ENCODE assay signal across 1 fruit fly cellular context in the genomic region with DNA sequence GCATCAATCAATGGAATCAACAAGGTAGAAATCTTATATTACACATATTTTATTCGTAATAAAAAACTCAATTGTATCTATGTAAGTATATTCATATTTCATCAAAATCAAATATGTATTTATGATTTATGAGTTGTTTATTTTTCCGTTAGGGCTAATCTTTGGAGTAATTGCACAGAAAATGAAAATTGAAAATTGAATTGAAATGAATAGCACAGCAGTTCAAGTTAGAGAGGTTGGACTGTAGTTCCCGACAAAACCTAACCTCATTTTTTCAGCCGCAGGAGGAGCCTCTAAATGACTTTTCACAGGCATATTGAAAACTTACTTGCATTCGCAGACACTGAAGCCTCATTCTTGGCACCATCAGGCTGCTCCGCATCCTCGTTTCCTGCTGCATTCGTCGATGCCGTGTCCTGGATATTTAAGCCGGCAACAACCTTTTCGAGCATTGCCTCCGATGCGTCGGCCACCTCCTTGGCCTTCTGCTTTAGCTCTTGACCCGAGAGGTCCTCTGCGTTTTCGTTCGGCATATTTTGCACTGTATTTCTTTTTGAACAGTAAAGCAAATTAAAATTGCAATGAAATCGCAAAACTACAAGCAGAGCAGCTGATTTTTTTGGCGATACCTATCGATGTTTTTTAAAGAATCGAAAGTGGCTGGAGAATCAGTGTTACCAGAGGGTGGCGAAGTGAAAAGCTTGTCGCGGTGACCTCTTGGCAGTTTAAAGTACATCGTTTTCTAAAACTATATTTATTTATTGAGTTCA.
A peak's percentile ranks its signal among the peaks of the same experiment; 100 is the strongest.
TF ChIP-seq lines count a peak whose summit lies in the region.

A gene (minus strand): TSS at position 635 of the 770 bp plus-strand sequence.

TF ChIP-seq in whole organism, embryonic, 481 proteins besides CTCF, POLR2A, EP300 and RAD21 (continued from another document and continues in another):
- peak; percentile 10 for TF ChIP-seq phol (tag; optimal IDR thresholded peaks at IDR 0.05; lab: Kevin White, UChicago)
- TF ChIP-seq shn (GFP tag; optimal IDR thresholded peaks at IDR 0.05; lab: Kevin White, UChicago): no peak
- no peak for TF ChIP-seq tin (GFP tag; optimal IDR thresholded peaks at IDR 0.05; lab: Kevin White, UChicago)
- TF ChIP-seq B-H2 (GFP tag; optimal IDR thresholded peaks at IDR 0.05; lab: Kevin White, UChicago): no peak
- TF ChIP-seq CkIIα-i1 (GFP tag; IDR thresholded peaks at IDR 0.05; lab: Robert Waterston, UW): no peak
- TF ChIP-seq nau (GFP tag; optimal IDR thresholded peaks at IDR 0.05; lab: Kevin White, UChicago): no peak
- TF ChIP-seq nerfin-1 (tag; optimal IDR thresholded peaks at IDR 0.05; lab: Kevin White, UChicago): no peak
- TF ChIP-seq CG14710 (tag; optimal IDR thresholded peaks at IDR 0.05; lab: Kevin White, UChicago): no peak
- TF ChIP-seq CG1832 (GFP tag; optimal IDR thresholded peaks at IDR 0.05; lab: Kevin White, UChicago): no peak
- TF ChIP-seq CG8281 (tag; optimal IDR thresholded peaks at IDR 0.05; lab: Kevin White, UChicago): no peak
- TF ChIP-seq Med (GFP tag; lab: Kevin White, UChicago): peak; percentile 79
- TF ChIP-seq CG8388 (GFP tag; optimal IDR thresholded peaks at IDR 0.05; lab: Kevin White, UChicago): no peak
- TF ChIP-seq Dfd (GFP tag; optimal IDR thresholded peaks at IDR 0.05; lab: Kevin White, UChicago): no peak
- no peak for TF ChIP-seq croc (GFP tag; conservative IDR thresholded peaks at IDR 0.05; lab: Robert Waterston, UW)
- TF ChIP-seq Ets65A (GFP tag; lab: Kevin White, UChicago): peak; percentile 90
- no peak for TF ChIP-seq wek (GFP tag; optimal IDR thresholded peaks at IDR 0.05; lab: Kevin White, UChicago)
- no peak for TF ChIP-seq CG8478 (optimal IDR thresholded peaks at IDR 0.05; lab: Kevin White, UChicago)
- peak; percentile 6 for TF ChIP-seq CG7786 (GFP tag; optimal IDR thresholded peaks at IDR 0.05; lab: Kevin White, UChicago)
- no peak for TF ChIP-seq Hmx (GFP tag; optimal IDR thresholded peaks at IDR 0.05; lab: Kevin White, UChicago)
- no peak for TF ChIP-seq Max (GFP tag; optimal IDR thresholded peaks at IDR 0.05; lab: Kevin White, UChicago)
- TF ChIP-seq Pdp1 (GFP tag; optimal IDR thresholded peaks at IDR 0.05; lab: Kevin White, UChicago): peak in 1 of 2 experiments; percentile 4
- TF ChIP-seq bab2 (GFP tag; optimal IDR thresholded peaks at IDR 0.05; lab: Kevin White, UChicago): no peak
- TF ChIP-seq br (optimal IDR thresholded peaks at IDR 0.05; lab: Kevin White, UChicago): no peak
- TF ChIP-seq disco-r (GFP tag; optimal IDR thresholded peaks at IDR 0.05; lab: Kevin White, UChicago): no peak
- no peak for TF ChIP-seq C15 (GFP tag; IDR thresholded peaks at IDR 0.05; lab: Robert Waterston, UW)
- no peak for TF ChIP-seq dysf (GFP tag; IDR thresholded peaks at IDR 0.05; lab: Robert Waterston, UW)
- TF ChIP-seq tx (GFP tag; optimal IDR thresholded peaks at IDR 0.05; lab: Kevin White, UChicago): no peak
- TF ChIP-seq gcm (GFP tag; optimal IDR thresholded peaks at IDR 0.05; lab: Kevin White, UChicago): no peak
- TF ChIP-seq CG1647 (GFP tag; optimal IDR thresholded peaks at IDR 0.05; lab: Kevin White, UChicago): no peak
- TF ChIP-seq btn (GFP tag; optimal IDR thresholded peaks at IDR 0.05; lab: Kevin White, UChicago): no peak
- peak; percentile 80 for TF ChIP-seq Bgb (GFP tag; IDR thresholded peaks at IDR 0.05; lab: Robert Waterston, UW; ENCODE audit: partially characterized antibody)
- TF ChIP-seq CG8765 (GFP tag; IDR thresholded peaks at IDR 0.05; lab: Robert Waterston, UW): no peak
- TF ChIP-seq dati (GFP tag; IDR thresholded peaks at IDR 0.05; lab: Robert Waterston, UW): no peak
- TF ChIP-seq PHDP (tag; optimal IDR thresholded peaks at IDR 0.05; lab: Kevin White, UChicago): no peak
- no peak for TF ChIP-seq ap (GFP tag; IDR thresholded peaks at IDR 0.05; lab: Robert Waterston, UW)
- peak; percentile 52 for TF ChIP-seq CG3995 (GFP tag; optimal IDR thresholded peaks at IDR 0.05; lab: Kevin White, UChicago)
- TF ChIP-seq run (tag; optimal IDR thresholded peaks at IDR 0.05; lab: Kevin White, UChicago): no peak
- TF ChIP-seq amos (GFP tag; IDR thresholded peaks at IDR 0.05; lab: Robert Waterston, UW; ENCODE audit: partially characterized antibody): peak; percentile 85
- TF ChIP-seq ftz-f1 (GFP tag; optimal IDR thresholded peaks at IDR 0.05; lab: Kevin White, UChicago): no peak
- TF ChIP-seq zf30C (GFP tag; optimal IDR thresholded peaks at IDR 0.05; lab: Kevin White, UChicago): no peak
- peak; percentile 82 for TF ChIP-seq slbo (GFP tag; IDR thresholded peaks at IDR 0.05; lab: Robert Waterston, UW)
- no peak for TF ChIP-seq Spps (tag; optimal IDR thresholded peaks at IDR 0.05; lab: Kevin White, UChicago)
- TF ChIP-seq CG17361 (GFP tag; IDR thresholded peaks at IDR 0.05; lab: Robert Waterston, UW): no peak
- no peak for TF ChIP-seq pan (optimal IDR thresholded peaks at IDR 0.05; lab: Kevin White, UChicago)
- no peak for TF ChIP-seq pan (GFP tag; optimal IDR thresholded peaks at IDR 0.05 in 1 of 2, IDR thresholded peaks at IDR 0.05 in 1 of 2)
- no peak for TF ChIP-seq Nf-YC (tag; optimal IDR thresholded peaks at IDR 0.05; lab: Kevin White, UChicago)
- TF ChIP-seq CG13624 (GFP tag; optimal IDR thresholded peaks at IDR 0.05; lab: Kevin White, UChicago): no peak
- TF ChIP-seq vfl (GFP tag; optimal IDR thresholded peaks at IDR 0.05; lab: Kevin White, UChicago): no peak
- TF ChIP-seq CG17568 (GFP tag; optimal IDR thresholded peaks at IDR 0.05; lab: Kevin White, UChicago): no peak
- peak; percentile 27 for TF ChIP-seq CG4424 (GFP tag; optimal IDR thresholded peaks at IDR 0.05; lab: Kevin White, UChicago)
- TF ChIP-seq CG14860 (GFP tag; IDR thresholded peaks at IDR 0.05; lab: Robert Waterston, UW; ENCODE audit: partially characterized antibody): peak; percentile 53; the same call in 2 of the 3 replicates
- no peak for TF ChIP-seq CG12071 (GFP tag; optimal IDR thresholded peaks at IDR 0.05; lab: Kevin White, UChicago)
- TF ChIP-seq CG42726 (GFP tag; IDR thresholded peaks at IDR 0.05; lab: Robert Waterston, UW; ENCODE audit: partially characterized antibody): peak; percentile 35; the same call in 1 of the 2 replicates
- TF ChIP-seq jigr1 (GFP tag; IDR thresholded peaks at IDR 0.05; lab: Robert Waterston, UW): no peak
- TF ChIP-seq CG11247 (GFP tag; IDR thresholded peaks at IDR 0.05; lab: Robert Waterston, UW): no peak
- TF ChIP-seq ro (GFP tag; IDR thresholded peaks at IDR 0.05; lab: Robert Waterston, UW): no peak
- TF ChIP-seq CG5245 (GFP tag; optimal IDR thresholded peaks at IDR 0.05; lab: Kevin White, UChicago): no peak
- TF ChIP-seq stwl (tag; optimal IDR thresholded peaks at IDR 0.05; lab: Kevin White, UChicago): peak; percentile 52
- TF ChIP-seq z (GFP tag; IDR thresholded peaks at IDR 0.05; lab: Robert Waterston, UW): no peak
- no peak for TF ChIP-seq NC2β (GFP tag; optimal IDR thresholded peaks at IDR 0.05; lab: Kevin White, UChicago)
- TF ChIP-seq CG1233 (GFP tag; optimal IDR thresholded peaks at IDR 0.05; lab: Kevin White, UChicago): no peak
- no peak for TF ChIP-seq gsb (GFP tag; IDR thresholded peaks at IDR 0.05; lab: Robert Waterston, UW)
- no peak for TF ChIP-seq Mad (GFP tag; optimal IDR thresholded peaks at IDR 0.05; lab: Kevin White, UChicago)
- TF ChIP-seq Hr78 (GFP tag; optimal IDR thresholded peaks at IDR 0.05; lab: Kevin White, UChicago): peak in 1 of 2 experiments; percentile 18
- TF ChIP-seq CG7839 (tag; optimal IDR thresholded peaks at IDR 0.05; lab: Kevin White, UChicago): peak; percentile 40
- no peak for TF ChIP-seq CG7372 (GFP tag; IDR thresholded peaks at IDR 0.05; lab: Robert Waterston, UW)
- TF ChIP-seq Doc3 (GFP tag; IDR thresholded peaks at IDR 0.05; lab: Robert Waterston, UW; ENCODE audit: partially characterized antibody): peak; percentile 67
- TF ChIP-seq Oaz (GFP tag; IDR thresholded peaks at IDR 0.05; lab: Robert Waterston, UW): no peak
- no peak for TF ChIP-seq eyg (GFP tag; optimal IDR thresholded peaks at IDR 0.05; lab: Kevin White, UChicago)
- TF ChIP-seq CG13296 (GFP tag; optimal IDR thresholded peaks at IDR 0.05; lab: Kevin White, UChicago): no peak
- peak; percentile 96 for TF ChIP-seq bigmax (GFP tag; optimal IDR thresholded peaks at IDR 0.05; lab: Kevin White, UChicago)
- no peak for TF ChIP-seq HLH54F (GFP tag; optimal IDR thresholded peaks at IDR 0.05; lab: Kevin White, UChicago)
- TF ChIP-seq CG6765 (GFP tag; optimal IDR thresholded peaks at IDR 0.05; lab: Kevin White, UChicago): no peak
- TF ChIP-seq NK7.1 (GFP tag; optimal IDR thresholded peaks at IDR 0.05; lab: Kevin White, UChicago): no peak
- TF ChIP-seq lola (GFP tag; optimal IDR thresholded peaks at IDR 0.05; lab: Kevin White, UChicago): peak in 1 of 3 experiments; percentile 5
- TF ChIP-seq CG17802 (tag; optimal IDR thresholded peaks at IDR 0.05; lab: Kevin White, UChicago): no peak
- no peak for TF ChIP-seq CG18011 (GFP tag; optimal IDR thresholded peaks at IDR 0.05; lab: Kevin White, UChicago)
- no peak for TF ChIP-seq Poxn (GFP tag; IDR thresholded peaks at IDR 0.05; lab: Robert Waterston, UW)
- TF ChIP-seq odd (GFP tag; optimal IDR thresholded peaks at IDR 0.05; lab: Kevin White, UChicago): no peak
- peak; percentile 82 for TF ChIP-seq bbx (GFP tag; IDR thresholded peaks at IDR 0.05; lab: Robert Waterston, UW; ENCODE audit: partially characterized antibody)
- no peak for TF ChIP-seq CG18764 (GFP tag; optimal IDR thresholded peaks at IDR 0.05; lab: Kevin White, UChicago)
- peak; percentile 67 for TF ChIP-seq CG2120 (GFP tag; optimal IDR thresholded peaks at IDR 0.05; lab: Kevin White, UChicago)
- TF ChIP-seq CG17359 (tag; optimal IDR thresholded peaks at IDR 0.05; lab: Kevin White, UChicago): peak; percentile 26
- peak; percentile 13; the same call in 1 of the 3 replicates for TF ChIP-seq B-H1 (GFP tag; IDR thresholded peaks at IDR 0.05; lab: Robert Waterston, UW)
- no peak for TF ChIP-seq Ptx1 (GFP tag; IDR thresholded peaks at IDR 0.05; lab: Robert Waterston, UW)
- TF ChIP-seq CG6791 (GFP tag; IDR thresholded peaks at IDR 0.05; lab: Robert Waterston, UW; ENCODE audit: partially characterized antibody): peak; percentile 88
- TF ChIP-seq seq (GFP tag; IDR thresholded peaks at IDR 0.05; lab: Robert Waterston, UW): no peak
- no peak for TF ChIP-seq CG5180 (GFP tag; optimal IDR thresholded peaks at IDR 0.05; lab: Kevin White, UChicago)
- no peak for TF ChIP-seq CG16779 (GFP tag; IDR thresholded peaks at IDR 0.05; lab: Robert Waterston, UW)
- TF ChIP-seq CG2875 (GFP tag; optimal IDR thresholded peaks at IDR 0.05; lab: Kevin White, UChicago): no peak
- TF ChIP-seq h (optimal IDR thresholded peaks at IDR 0.05; lab: Kevin White, UChicago): no peak
- TF ChIP-seq Taf1 (GFP tag; IDR thresholded peaks at IDR 0.05; lab: Robert Waterston, UW): no peak
- no peak for TF ChIP-seq CG11456 (GFP tag; IDR thresholded peaks at IDR 0.05; lab: Robert Waterston, UW)
- 0 out of 2 replicates have a peak, but pooled peaks have one; percentile 20 for TF ChIP-seq sens-2 (GFP tag; IDR thresholded peaks at IDR 0.05; lab: Robert Waterston, UW)
- no peak for TF ChIP-seq cg (GFP tag; optimal IDR thresholded peaks at IDR 0.05; lab: Kevin White, UChicago)
- TF ChIP-seq Dip2 (GFP tag; IDR thresholded peaks at IDR 0.05; lab: Robert Waterston, UW): no peak
- TF ChIP-seq sens (GFP tag; lab: Kevin White, UChicago): peak; percentile 71
- TF ChIP-seq tna (GFP tag; IDR thresholded peaks at IDR 0.05; lab: Robert Waterston, UW; ENCODE audit: partially characterized antibody): peak; percentile 53; the same call in 1 of the 2 replicates
- no peak for TF ChIP-seq Rfx (GFP tag; IDR thresholded peaks at IDR 0.05; lab: Robert Waterston, UW)
- no peak for TF ChIP-seq eve (GFP tag; optimal IDR thresholded peaks at IDR 0.05; lab: Kevin White, UChicago)
- TF ChIP-seq sc (optimal IDR thresholded peaks at IDR 0.05; lab: Kevin White, UChicago): no peak
- no peak for TF ChIP-seq sc (GFP tag; optimal IDR thresholded peaks at IDR 0.05; lab: Kevin White, UChicago)
- TF ChIP-seq D (optimal IDR thresholded peaks at IDR 0.05; lab: Kevin White, UChicago): no peak
- TF ChIP-seq D (GFP tag; optimal IDR thresholded peaks at IDR 0.05; lab: Kevin White, UChicago): no peak
- TF ChIP-seq CG10654 (GFP tag; optimal IDR thresholded peaks at IDR 0.05; lab: Kevin White, UChicago): no peak
- TF ChIP-seq MESR4 (GFP tag; optimal IDR thresholded peaks at IDR 0.05; lab: Kevin White, UChicago): peak; percentile 45
- no peak for TF ChIP-seq CG7271 (tag; optimal IDR thresholded peaks at IDR 0.05; lab: Kevin White, UChicago)
- no peak for TF ChIP-seq Gug (GFP tag; IDR thresholded peaks at IDR 0.05; lab: Robert Waterston, UW)
- no peak for TF ChIP-seq cad (GFP tag; optimal IDR thresholded peaks at IDR 0.05; lab: Kevin White, UChicago)
- peak; percentile 2 for TF ChIP-seq trem (tag; optimal IDR thresholded peaks at IDR 0.05; lab: Kevin White, UChicago)
- TF ChIP-seq Ets97D (GFP tag; optimal IDR thresholded peaks at IDR 0.05; lab: Kevin White, UChicago): peak; percentile 32
- no peak for TF ChIP-seq tll (GFP tag; optimal IDR thresholded peaks at IDR 0.05; lab: Kevin White, UChicago)
- TF ChIP-seq Dek (tag; optimal IDR thresholded peaks at IDR 0.05; lab: Kevin White, UChicago): peak; percentile 17
- no peak for TF ChIP-seq CG16863 (GFP tag; optimal IDR thresholded peaks at IDR 0.05; lab: Kevin White, UChicago)
- no peak for TF ChIP-seq Kr (GFP tag; optimal IDR thresholded peaks at IDR 0.05; lab: Kevin White, UChicago)
- no peak for TF ChIP-seq onecut (GFP tag; IDR thresholded peaks at IDR 0.05; lab: Robert Waterston, UW)
- TF ChIP-seq Vsx1 (GFP tag; optimal IDR thresholded peaks at IDR 0.05; lab: Kevin White, UChicago): no peak
- no peak for TF ChIP-seq CG31224 (GFP tag; IDR thresholded peaks at IDR 0.05; lab: Robert Waterston, UW)
- TF ChIP-seq Fer1 (GFP tag; optimal IDR thresholded peaks at IDR 0.05; lab: Kevin White, UChicago): no peak
- TF ChIP-seq cwo (GFP tag; optimal IDR thresholded peaks at IDR 0.05; lab: Kevin White, UChicago): no peak
- TF ChIP-seq ssp (GFP tag; IDR thresholded peaks at IDR 0.05; lab: Robert Waterston, UW): no peak
- TF ChIP-seq CG32767 (GFP tag; IDR thresholded peaks at IDR 0.05; lab: Robert Waterston, UW): no peak
- no peak for TF ChIP-seq CG6254 (GFP tag; optimal IDR thresholded peaks at IDR 0.05; lab: Kevin White, UChicago)
- TF ChIP-seq NfI (GFP tag; optimal IDR thresholded peaks at IDR 0.05; lab: Kevin White, UChicago): no peak
- no peak for TF ChIP-seq CG10543 (GFP tag; optimal IDR thresholded peaks at IDR 0.05; lab: Kevin White, UChicago)
- TF ChIP-seq CG6854 (GFP tag; optimal IDR thresholded peaks at IDR 0.05; lab: Kevin White, UChicago): no peak
- TF ChIP-seq CG4730 (GFP tag; IDR thresholded peaks at IDR 0.05; lab: Robert Waterston, UW): no peak
- no peak for TF ChIP-seq pfk (GFP tag; optimal IDR thresholded peaks at IDR 0.05; lab: Kevin White, UChicago)
